Fruit fly (Drosophila melanogaster): ENCODE measurements around the gene Kaz.

Gene Kaz

DNA sequence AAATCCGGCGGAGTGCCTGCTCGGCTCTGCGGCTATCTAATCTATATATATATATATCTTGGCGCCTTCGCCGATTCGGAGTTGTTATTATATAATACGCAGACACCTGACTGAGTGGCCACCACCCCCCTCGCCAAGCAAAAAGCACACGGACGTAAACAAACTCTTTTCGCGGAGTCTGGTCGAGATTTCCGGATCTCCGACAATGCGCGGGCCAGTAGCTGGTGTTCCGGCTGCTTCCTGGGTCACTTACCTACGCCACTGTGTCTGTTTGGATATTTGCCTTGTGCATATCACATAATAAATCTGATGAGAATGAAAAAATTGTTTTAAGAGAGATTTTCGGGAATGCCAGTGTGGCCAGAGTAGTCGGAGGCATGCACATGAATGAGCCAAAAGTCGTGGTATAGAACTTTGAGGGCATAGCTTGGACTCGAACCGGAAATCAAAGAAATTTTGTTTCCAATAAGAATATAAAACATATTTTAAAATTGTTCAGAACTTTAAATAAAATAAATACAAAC, 42.7 kb downstream of the Kaz start, which contains the start of gene CG5805 (continued):
- peak; percentile 46 for TF ChIP-seq NC2α (GFP tag; optimal IDR thresholded peaks at IDR 0.05)
- no peak for TF ChIP-seq CG32767 (GFP tag; IDR thresholded peaks at IDR 0.05)
- peak; percentile 89 for TF ChIP-seq CG6813 (GFP tag; optimal IDR thresholded peaks at IDR 0.05)
- TF ChIP-seq Hsf (GFP tag; optimal IDR thresholded peaks at IDR 0.05), result peak; percentile 88
- no peak for TF ChIP-seq nom (GFP tag; optimal IDR thresholded peaks at IDR 0.05)
- TF ChIP-seq Meics (GFP tag; optimal IDR thresholded peaks at IDR 0.05), result peak; percentile 94
- no peak for TF ChIP-seq D (optimal IDR thresholded peaks at IDR 0.05)
- peak; percentile 79 for TF ChIP-seq D (GFP tag; optimal IDR thresholded peaks at IDR 0.05)
- peak; percentile 60 for TF ChIP-seq CG5245 (GFP tag; optimal IDR thresholded peaks at IDR 0.05)
- peak; percentile 73 for TF ChIP-seq ara (GFP tag; IDR thresholded peaks at IDR 0.05)
- peak; percentile 56 for TF ChIP-seq CG5180 (GFP tag; optimal IDR thresholded peaks at IDR 0.05)
- peak; percentile 83 for TF ChIP-seq ewg (GFP tag; optimal IDR thresholded peaks at IDR 0.05)
- peak; percentile 77 for TF ChIP-seq CG31224 (GFP tag; IDR thresholded peaks at IDR 0.05)
- peak; percentile 77 for TF ChIP-seq Camta (GFP tag; optimal IDR thresholded peaks at IDR 0.05)
- TF ChIP-seq ranshi (GFP tag; IDR thresholded peaks at IDR 0.05), result peak; percentile 79
- peak; percentile 50; the same call in 1 of the 2 replicates for TF ChIP-seq CG4730 (GFP tag; IDR thresholded peaks at IDR 0.05)
- peak; percentile 78; the same call in 1 of the 2 replicates for TF ChIP-seq CG32772 (GFP tag; IDR thresholded peaks at IDR 0.05)
- TF ChIP-seq Med (GFP tag), result peak; percentile 98
- peak; percentile 96 for TF ChIP-seq CG12769 (tag; optimal IDR thresholded peaks at IDR 0.05)
- peak; percentile 86 for TF ChIP-seq B-H2 (GFP tag; optimal IDR thresholded peaks at IDR 0.05)
- TF ChIP-seq TFAM (GFP tag; optimal IDR thresholded peaks at IDR 0.05), result peak; percentile 47
- no peak; the same call in 2 of the 3 replicates for TF ChIP-seq CG11560 (tag; IDR thresholded peaks at IDR 0.05)
- TF ChIP-seq ERR (GFP tag; optimal IDR thresholded peaks at IDR 0.05), result peak; percentile 43
- TF ChIP-seq lilli (GFP tag; optimal IDR thresholded peaks at IDR 0.05), result peak; percentile 57
- peak; percentile 31 for TF ChIP-seq run (tag; optimal IDR thresholded peaks at IDR 0.05)
- TF ChIP-seq CG17912 (GFP tag; optimal IDR thresholded peaks at IDR 0.05), result peak; percentile 87
- peak; percentile 72 for TF ChIP-seq eyg (GFP tag; optimal IDR thresholded peaks at IDR 0.05)
- TF ChIP-seq CG1529 (GFP tag; optimal IDR thresholded peaks at IDR 0.05), result peak; percentile 70
- peak; percentile 68 for TF ChIP-seq cato (GFP tag; optimal IDR thresholded peaks at IDR 0.05; ENCODE audit: borderline replicate concordance)
- TF ChIP-seq CG1792 (GFP tag; optimal IDR thresholded peaks at IDR 0.05), result peak; percentile 48
- TF ChIP-seq E2f2 (GFP tag; IDR thresholded peaks at IDR 0.05), result peak; percentile 65
- peak; percentile 56 for TF ChIP-seq CG10431 (GFP tag; optimal IDR thresholded peaks at IDR 0.05)
- TF ChIP-seq Sin3A (optimal IDR thresholded peaks at IDR 0.05), result no peak
- peak; percentile 58 for TF ChIP-seq CG13894 (tag; optimal IDR thresholded peaks at IDR 0.05)
- TF ChIP-seq H15 (GFP tag; IDR thresholded peaks at IDR 0.05), result peak; percentile 86
- peak; percentile 80 for TF ChIP-seq CG11504 (tag; optimal IDR thresholded peaks at IDR 0.05)
- peak; percentile 73 for TF ChIP-seq CG9609 (GFP tag; optimal IDR thresholded peaks at IDR 0.05)
- TF ChIP-seq sens (GFP tag), result peak; percentile 96
- TF ChIP-seq jigr1 (GFP tag; IDR thresholded peaks at IDR 0.05), result no peak
- peak; percentile 19; the same call in 1 of the 3 replicates for TF ChIP-seq Aef1 (GFP tag; IDR thresholded peaks at IDR 0.05)
- TF ChIP-seq CG7987 (GFP tag; optimal IDR thresholded peaks at IDR 0.05), result peak; percentile 94
- TF ChIP-seq CG12299 (tag; optimal IDR thresholded peaks at IDR 0.05), result peak; percentile 53
- TF ChIP-seq pzg (GFP tag; optimal IDR thresholded peaks at IDR 0.05), result peak; percentile 76
- TF ChIP-seq Rfx (GFP tag; IDR thresholded peaks at IDR 0.05), result peak; percentile 94
- TF ChIP-seq sug (tag; optimal IDR thresholded peaks at IDR 0.05), result peak; percentile 83
- TF ChIP-seq CG11247 (GFP tag; IDR thresholded peaks at IDR 0.05), result peak; percentile 79
- TF ChIP-seq dm (GFP tag; optimal IDR thresholded peaks at IDR 0.05), result peak; percentile 86
- peak; percentile 60 for TF ChIP-seq gcm (GFP tag; optimal IDR thresholded peaks at IDR 0.05)
- peak; percentile 69 for TF ChIP-seq az2 (GFP tag; optimal IDR thresholded peaks at IDR 0.05)
- TF ChIP-seq nmo (GFP tag; optimal IDR thresholded peaks at IDR 0.05), result peak; percentile 86
- peak; percentile 78 for TF ChIP-seq CG15269 (tag; optimal IDR thresholded peaks at IDR 0.05)

Data from whole organism, embryonic.